Worm (Caenorhabditis elegans) whole organism, L1 larva: Measurements from ENCODE around the gene T04F8.2.

Experiments used
- C04F5.9 ChIP-seq: sonication (generic microtip); optimal IDR thresholded peaks from 2 replicates; lab custom pipeline; 2016; ENCODE audit warnings: missing genetic modification characterization, missing compliant biosample characterization
- C16A3.4 ChIP-seq: fragments of 150-350 bp; optimal IDR thresholded peaks from 2 replicates; lab custom pipeline; 2014; ENCODE audit warnings: missing biosample characterization, missing genetic modification characterization
- aha-1 ChIP-seq: fragments of 150-350 bp; optimal IDR thresholded peaks from 2 replicates; lab custom pipeline; 2014; ENCODE audit warnings: missing biosample characterization, missing genetic modification characterization
- alr-1 ChIP-seq: fragments of 200-800 bp; sonication (Bioruptor generic); optimal IDR thresholded peaks from 2 replicates; lab custom pipeline; 2018; ENCODE audit warnings: borderline replicate concordance, mild to moderate bottlenecking, missing genetic modification characterization, missing compliant biosample characterization
- aly-2 ChIP-seq: fragments of 150-350 bp; optimal IDR thresholded peaks from 2 replicates; lab custom pipeline; 2014; ENCODE audit warnings: missing biosample characterization, missing genetic modification characterization
- blmp-1 ChIP-seq: fragments of 150-350 bp; optimal IDR thresholded peaks from 2 replicates; lab custom pipeline; 2014; ENCODE audit warnings: missing biosample characterization, missing genetic modification characterization
- ceh-8 ChIP-seq: fragments of 200-800 bp; sonication (Bioruptor generic); optimal IDR thresholded peaks from 2 replicates; lab custom pipeline; 2018; ENCODE audit warnings: mild to moderate bottlenecking, missing genetic modification characterization, moderate library complexity, missing compliant biosample characterization
- ceh-88 ChIP-seq: fragments of 200-800 bp; sonication (Bioruptor generic); IDR thresholded peaks from 2 replicates; pipeline ENCODE4 v1.3.6; 2022; ENCODE audit warnings: missing genetic modification characterization, missing compliant biosample characterization
- ceh-90 ChIP-seq: sonication (generic microtip); optimal IDR thresholded peaks from 2 replicates; lab custom pipeline; 2016; ENCODE audit warnings: missing genetic modification characterization, missing compliant biosample characterization
- ces-1 ChIP-seq: fragments of 150-350 bp; optimal IDR thresholded peaks from 2 replicates; lab custom pipeline; 2014; ENCODE audit warnings: missing biosample characterization, missing genetic modification reagents, missing genetic modification characterization
- dpl-1 ChIP-seq, 3 experiments: fragments of 150-350 bp in 2 of 3; sonication (generic microtip) in 1 of 3; optimal IDR thresholded peaks; 2 replicates each; lab custom pipeline; 2014 to 2017; ENCODE audit warnings: missing biosample characterization in 3 of 3, missing genetic modification characterization in 3 of 3, missing genetic modification reagents in 3 of 3
- efl-3 ChIP-seq: fragments of 200-800 bp; sonication (Bioruptor generic); optimal IDR thresholded peaks from 2 replicates; lab custom pipeline; 2018; ENCODE audit warnings: mild to moderate bottlenecking, missing genetic modification characterization, missing compliant biosample characterization
- egl-13 ChIP-seq: sonication (generic microtip); optimal IDR thresholded peaks from 2 replicates; lab custom pipeline; 2016; ENCODE audit warnings: missing genotype, missing genetic modification reagents, missing genetic modification characterization, missing compliant biosample characterization
- elt-2 ChIP-seq: sonication (generic microtip); optimal IDR thresholded peaks from 2 replicates; lab custom pipeline; 2016; ENCODE audit warnings: missing genetic modification characterization, mild to moderate bottlenecking, inconsistent platforms, missing compliant biosample characterization, missing genetic modification reagents
- elt-3 ChIP-seq, 6 experiments: fragments of 150-350 bp in 1 of 6; sonication (generic microtip); optimal IDR thresholded peaks; 2 replicates each; lab custom pipeline; 2017 to 2018; ENCODE audit warnings: missing biosample characterization in 6 of 6, missing genetic modification characterization in 6 of 6, inconsistent platforms in 1 of 6
- ets-5 ChIP-seq: fragments of 200-800 bp; sonication (Bioruptor generic); IDR thresholded peaks from 2 replicates; pipeline ENCODE4 v1.3.6; 2022; ENCODE audit warnings: missing genetic modification characterization, missing compliant biosample characterization
- fkh-8 ChIP-seq: sonication (generic microtip); optimal IDR thresholded peaks from 2 replicates; lab custom pipeline; 2016; ENCODE audit warnings: mild to moderate bottlenecking, missing genetic modification characterization, missing compliant biosample characterization
- fos-1 ChIP-seq: fragments of 150-350 bp; optimal IDR thresholded peaks from 2 replicates; lab custom pipeline; 2014; ENCODE audit warnings: missing biosample characterization, missing genetic modification characterization
- hpl-2 ChIP-seq: fragments of 150-350 bp; optimal IDR thresholded peaks from 2 replicates; lab custom pipeline; 2014; ENCODE audit warnings: missing biosample characterization, missing genetic modification reagents, missing genetic modification characterization
- jun-1 ChIP-seq: fragments of 150-350 bp; optimal IDR thresholded peaks from 2 replicates; lab custom pipeline; 2014; ENCODE audit warnings: missing biosample characterization, missing genetic modification reagents, missing genetic modification characterization
- lin-13 ChIP-seq: fragments of 150-350 bp; optimal IDR thresholded peaks from 2 replicates; lab custom pipeline; 2014; ENCODE audit warnings: missing biosample characterization, missing genetic modification reagents, missing genetic modification characterization
- lin-14 ChIP-seq: fragments of 200-800 bp; sonication (Bioruptor generic); optimal IDR thresholded peaks from 2 replicates; lab custom pipeline; 2018; ENCODE audit warnings: mild to moderate bottlenecking, missing genetic modification characterization, moderate library complexity, missing compliant biosample characterization
- lir-3 ChIP-seq: sonication (generic microtip); optimal IDR thresholded peaks from 2 replicates; lab custom pipeline; 2016; ENCODE audit warnings: mild to moderate bottlenecking, missing genetic modification characterization, moderate library complexity, missing compliant biosample characterization; ENCODE audit not compliant: poor library complexity
- lsy-2 ChIP-seq, 2 experiments: fragments of 150-350 bp; optimal IDR thresholded peaks; 2 replicates each; lab custom pipeline; 2014; ENCODE audit warnings: missing biosample characterization in 2 of 2, missing genetic modification characterization in 2 of 2
- mdl-1 ChIP-seq, 2 experiments: fragments of 150-350 bp; optimal IDR thresholded peaks; 2 replicates each; lab custom pipeline; 2014 to 2017; ENCODE audit warnings: missing biosample characterization in 2 of 2, missing genetic modification characterization in 2 of 2, inconsistent platforms in 1 of 2
- mef-2 ChIP-seq: fragments of 150-350 bp; optimal IDR thresholded peaks from 2 replicates; lab custom pipeline; 2014; ENCODE audit warnings: missing biosample characterization, missing genetic modification characterization
- mep-1 ChIP-seq: fragments of 150-350 bp; optimal IDR thresholded peaks from 2 replicates; lab custom pipeline; 2014; ENCODE audit warnings: missing biosample characterization, missing genetic modification characterization
- nhr-20 ChIP-seq: sonication (generic microtip); optimal IDR thresholded peaks from 2 replicates; lab custom pipeline; 2016; ENCODE audit warnings: mild to moderate bottlenecking, missing genetic modification characterization, missing compliant biosample characterization
- nhr-28 ChIP-seq: fragments of 150-350 bp; optimal IDR thresholded peaks from 2 replicates; lab custom pipeline; 2014; ENCODE audit warnings: missing biosample characterization, missing genetic modification characterization
- nhr-47 ChIP-seq: sonication (generic microtip); optimal IDR thresholded peaks from 2 replicates; lab custom pipeline; 2016; ENCODE audit warnings: mild to moderate bottlenecking, missing genetic modification characterization, moderate library complexity, missing compliant biosample characterization
- nhr-71 ChIP-seq: sonication (generic microtip); optimal IDR thresholded peaks from 2 replicates; lab custom pipeline; 2016; ENCODE audit warnings: mild to moderate bottlenecking, missing genetic modification characterization, moderate library complexity, missing compliant biosample characterization
- nhr-76 ChIP-seq: sonication (generic microtip); optimal IDR thresholded peaks from 2 replicates; lab custom pipeline; 2017; ENCODE audit warnings: missing biosample characterization, missing genetic modification characterization
- nhr-77 ChIP-seq: fragments of 150-350 bp; optimal IDR thresholded peaks from 2 replicates; lab custom pipeline; 2014; ENCODE audit warnings: missing biosample characterization, missing genetic modification characterization
- nhr-84 ChIP-seq: sonication (generic microtip); optimal IDR thresholded peaks from 2 replicates; lab custom pipeline; 2017; ENCODE audit warnings: missing biosample characterization, missing genetic modification characterization
- nhr-85 ChIP-seq: sonication (generic microtip); peaks from one replicate; lab custom pipeline; 2016; ENCODE audit warnings: missing genetic modification characterization, inconsistent platforms, missing compliant biosample characterization
- nhr-90 ChIP-seq: sonication (generic microtip); optimal IDR thresholded peaks from 2 replicates; lab custom pipeline; 2016; ENCODE audit warnings: mild to moderate bottlenecking, missing genetic modification characterization, missing compliant biosample characterization; ENCODE audit not compliant: poor library complexity
- pqm-1 ChIP-seq: sonication (generic microtip); optimal IDR thresholded peaks from 3 replicates; lab custom pipeline; 2017; ENCODE audit warnings: missing biosample characterization, missing genetic modification characterization
- rnt-1 ChIP-seq: sonication (generic microtip); optimal IDR thresholded peaks from 2 replicates; lab custom pipeline; 2016; ENCODE audit warnings: mild to moderate bottlenecking, missing genetic modification characterization, moderate library complexity, missing compliant biosample characterization
- sox-4 ChIP-seq: sonication (generic microtip); optimal IDR thresholded peaks from 2 replicates; lab custom pipeline; 2016; ENCODE audit warnings: missing genetic modification characterization, missing compliant biosample characterization
- tlp-1 ChIP-seq: fragments of 150-350 bp; optimal IDR thresholded peaks from 2 replicates; lab custom pipeline; 2014; ENCODE audit warnings: missing biosample characterization, missing genetic modification characterization
- unc-30 ChIP-seq: sonication (generic microtip); optimal IDR thresholded peaks from 2 replicates; lab custom pipeline; 2017; ENCODE audit warnings: missing biosample characterization, missing genetic modification characterization
- unc-62 ChIP-seq: fragments of 150-350 bp; optimal IDR thresholded peaks from 2 replicates; lab custom pipeline; 2014; ENCODE audit warnings: missing biosample characterization, missing genetic modification reagents, missing genetic modification characterization
- unc-86 ChIP-seq: sonication (generic microtip); optimal IDR thresholded peaks from 2 replicates; lab custom pipeline; 2016; ENCODE audit warnings: missing genetic modification characterization, missing compliant biosample characterization
- xbp-1 ChIP-seq: sonication (generic microtip); optimal IDR thresholded peaks from 2 replicates; lab custom pipeline; 2016; ENCODE audit warnings: missing genetic modification characterization, missing compliant biosample characterization
- zag-1 ChIP-seq: fragments of 150-350 bp; optimal IDR thresholded peaks from 2 replicates; lab custom pipeline; 2014; ENCODE audit warnings: missing biosample characterization, missing genetic modification characterization
- zip-4 ChIP-seq: fragments of 200-800 bp; sonication (Bioruptor generic); optimal IDR thresholded peaks from 2 replicates; lab custom pipeline; 2018; ENCODE audit warnings: mild to moderate bottlenecking, missing genetic modification characterization, moderate library complexity, missing compliant biosample characterization

Gene T04F8.2

ce11 chrX:11658331-11658730 is 2.0 kb upstream of the T04F8.2 start, which contains the start of gene T04F8.3:
Gene T04F8.3 (plus strand): TSS chrX:11658631.
- TF ChIP-seq hpl-2 = no peak
- TF ChIP-seq nhr-90 (tag; lab: Kevin White, UChicago) = no peak
- TF ChIP-seq tlp-1 (tag; lab: Kevin White, UChicago) = no peak

ce11 chrX:11650751-11651150 is 5.6 kb downstream of the T04F8.2 start, which contains the start of gene cutl-11:
Gene cutl-11 (minus strand): TSS chrX:11650851.
- TF ChIP-seq fkh-8 (no peak), sox-4 (tag; lab: Kevin White, UChicago) (no peak), nhr-28 (no peak), tlp-1 (tag; lab: Kevin White, UChicago) (no peak), lsy-2 (tag; optimal IDR thresholded peaks at IDR 0.05; lab: Kevin White, UChicago) (no peak), efl-3 (no peak), aly-2 (tag; lab: Kevin White, UChicago) (no peak), jun-1 (tag; lab: Kevin White, UChicago) (no peak), alr-1 (tag; lab: Kevin White, UChicago) (no peak)

DNA sequence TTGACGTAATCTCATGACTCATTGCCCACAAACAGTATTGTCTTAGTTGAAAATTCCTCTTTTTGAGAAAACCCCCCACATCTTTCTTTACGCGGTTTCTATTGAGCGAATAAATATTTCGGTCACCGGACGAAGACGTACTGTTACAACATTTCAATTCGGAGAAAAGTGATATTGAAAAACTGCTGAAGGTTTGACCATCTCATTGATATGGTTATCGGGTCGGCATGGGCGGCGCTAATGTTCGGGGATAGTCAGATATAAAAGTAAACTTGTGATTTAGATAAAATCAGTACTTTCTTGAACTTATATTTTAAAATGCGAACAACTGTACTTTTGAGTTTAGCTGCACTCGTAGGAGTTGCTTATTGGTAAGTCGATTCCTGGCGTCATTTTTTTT is 9.2 kb downstream of the T04F8.2 start, which contains the start of gene T04F8.8:
T04F8.8 (plus strand) TSS at position 301 of the 400 bp plus-strand sequence.
- no peak for TF ChIP-seq mef-2 (tag; lab: Kevin White, UChicago)
- no peak for TF ChIP-seq ceh-90 (tag; lab: Kevin White, UChicago)
- TF ChIP-seq elt-3 (tag; optimal IDR thresholded peaks at IDR 0.05; lab: Kevin White, UChicago) = peak in 1 of 6 experiments; percentile 16
- TF ChIP-seq blmp-1 = peak; percentile 47
- peak; percentile 10 for TF ChIP-seq nhr-71 (tag; lab: Kevin White, UChicago)
- TF ChIP-seq lin-14 (GFP tag; lab: Kevin White, UChicago) = peak; percentile 22
- no peak for TF ChIP-seq xbp-1 (tag; lab: Kevin White, UChicago)

- TF ChIP-seq nhr-84 (no peak), aha-1 (tag; lab: Kevin White, UChicago) (no peak), aly-2 (tag; lab: Kevin White, UChicago) (no peak), lir-3 (tag; lab: Kevin White, UChicago) (no peak), unc-62 (GFP tag; lab: Kevin White, UChicago) (no peak), dpl-1 (GFP tag; optimal IDR thresholded peaks at IDR 0.05; lab: Kevin White, UChicago) (no peak), lsy-2 (tag; optimal IDR thresholded peaks at IDR 0.05; lab: Kevin White, UChicago) (peak in 1 of 2 experiments; percentile 2), mdl-1 (tag; optimal IDR thresholded peaks at IDR 0.05; lab: Kevin White, UChicago) (peak in 1 of 2 experiments; percentile 40), mep-1 (peak; percentile 36), nhr-71 (tag; lab: Kevin White, UChicago) (peak; percentile 62), zag-1 (no peak), unc-30 (no peak), ceh-8 (GFP tag; lab: Kevin White, UChicago) (no peak), nhr-85 (no peak), ces-1 (no peak), ceh-90 (tag; lab: Kevin White, UChicago) (no peak), C16A3.4 (tag; lab: Kevin White, UChicago) (peak; percentile 25), elt-2 (peak; percentile 27), nhr-20 (peak; percentile 43), ets-5 (GFP tag; lab: Robert Waterston, UW) (no peak), xbp-1 (tag; lab: Kevin White, UChicago) (no peak), ceh-88 (GFP tag; lab: Robert Waterston, UW) (no peak), nhr-47 (peak; percentile 35), mef-2 (tag; lab: Kevin White, UChicago) (no peak), nhr-77 (tag; lab: Kevin White, UChicago) (no peak), lin-13 (no peak), fos-1 (no peak), unc-86 (no peak), nhr-28 (no peak), zip-4 (GFP tag; lab: Kevin White, UChicago) (no peak), C04F5.9 (tag; lab: Kevin White, UChicago) (no peak), egl-13 (no peak), pqm-1 (tag; lab: Kevin White, UChicago) (no peak), tlp-1 (tag; lab: Kevin White, UChicago) (no peak), rnt-1 (tag; lab: Kevin White, UChicago) (peak; percentile 35), nhr-76 (tag; lab: Kevin White, UChicago) (no peak), sox-4 (tag; lab: Kevin White, UChicago) (no peak)
These were observed 10.9 kb downstream of the T04F8.2 start for ce11 chrX:11645517-11645916.
